Fruit fly (Drosophila melanogaster): ENCODE results near the gene vih.

dm6 chr3L:12468016-12468415 lies 36.1 kb upstream of the vih start, which contains the start of gene eyg:
- no peak for TF ChIP-seq CG8478 (optimal IDR thresholded peaks at IDR 0.05)
- peak; percentile 15 to 43 for TF ChIP-seq CTCF (optimal IDR thresholded peaks at IDR 0.05)
